Worm (Caenorhabditis elegans): ENCODE results near the gene F52F10.2.

Gene F52F10.2

ce11 chrV:1547843-1548242, at the start of gene F52F10.2:
Gene F52F10.2 (plus strand): TSS chrV:1548143.
- TF ChIP-seq him-1 (tag; optimal IDR thresholded peaks at IDR 0.05) (no peak), W03F9.2 (tag; optimal IDR thresholded peaks at IDR 0.05) (no peak), dao-5 (tag; optimal IDR thresholded peaks at IDR 0.05) (no peak)

ce11 chrV:1499140-1499539, 48.8 kb upstream of the F52F10.2 start, which contains the start of gene sru-27:
Gene sru-27 (plus strand): TSS chrV:1499440.
- TF ChIP-seq W03F9.2 (tag; optimal IDR thresholded peaks at IDR 0.05): no peak
- no peak for TF ChIP-seq him-1 (tag; optimal IDR thresholded peaks at IDR 0.05)
- TF ChIP-seq dao-5 (tag; optimal IDR thresholded peaks at IDR 0.05): no peak

ce11 chrV:1505995-1506394, 41.9 kb upstream of the F52F10.2 start, which contains the start of gene sru-28:
Gene sru-28 (plus strand): TSS chrV:1506295.
- TF ChIP-seq him-1 (tag; optimal IDR thresholded peaks at IDR 0.05) (no peak), W03F9.2 (tag; optimal IDR thresholded peaks at IDR 0.05) (no peak), dao-5 (tag; optimal IDR thresholded peaks at IDR 0.05) (no peak)

ce11 chrV:1511537-1511936, 36.4 kb upstream of the F52F10.2 start, which contains the start of gene nhr-260:
Gene nhr-260 (minus strand): TSS chrV:1511637.
- no peak for TF ChIP-seq W03F9.2 (tag; optimal IDR thresholded peaks at IDR 0.05)
- TF ChIP-seq dao-5 (tag; optimal IDR thresholded peaks at IDR 0.05): no peak
- no peak for TF ChIP-seq him-1 (tag; optimal IDR thresholded peaks at IDR 0.05)

- TF ChIP-seq dao-5 (tag; optimal IDR thresholded peaks at IDR 0.05) (no peak), W03F9.2 (tag; optimal IDR thresholded peaks at IDR 0.05) (no peak), him-1 (tag; optimal IDR thresholded peaks at IDR 0.05) (no peak)
Measured at ce11 chrV:1521845-1522244, 26.1 kb upstream of the F52F10.2 start, which contains the start of gene str-240. Gene str-240 (minus strand): TSS chrV:1521945.

ce11 chrV:1522485-1522884, 25.5 kb upstream of the F52F10.2 start, which contains the start of gene str-243:
Gene str-243 (plus strand): TSS chrV:1522785.
- TF ChIP-seq him-1 (tag; optimal IDR thresholded peaks at IDR 0.05): no peak
- TF ChIP-seq dao-5 (tag; optimal IDR thresholded peaks at IDR 0.05): no peak
- no peak for TF ChIP-seq W03F9.2 (tag; optimal IDR thresholded peaks at IDR 0.05)

ce11 chrV:1527985-1528384, 20.0 kb upstream of the F52F10.2 start, which contains the start of gene str-236:
Gene str-236 (minus strand): TSS chrV:1528085.
- TF ChIP-seq W03F9.2 (tag; optimal IDR thresholded peaks at IDR 0.05): no peak
- no peak for TF ChIP-seq dao-5 (tag; optimal IDR thresholded peaks at IDR 0.05)
- TF ChIP-seq him-1 (tag; optimal IDR thresholded peaks at IDR 0.05): no peak

- no peak for TF ChIP-seq him-1 (tag; optimal IDR thresholded peaks at IDR 0.05)
- no peak for TF ChIP-seq dao-5 (tag; optimal IDR thresholded peaks at IDR 0.05)
- no peak for TF ChIP-seq W03F9.2 (tag; optimal IDR thresholded peaks at IDR 0.05)
Measured at ce11 chrV:1531159-1531558, 16.8 kb upstream of the F52F10.2 start, which contains the start of gene K02H11.4. Gene K02H11.4 (minus strand): TSS chrV:1531259.

- TF ChIP-seq W03F9.2 (tag; optimal IDR thresholded peaks at IDR 0.05) (no peak), dao-5 (tag; optimal IDR thresholded peaks at IDR 0.05) (no peak), him-1 (tag; optimal IDR thresholded peaks at IDR 0.05) (no peak)
Measured at ce11 chrV:1532455-1532854, 15.5 kb upstream of the F52F10.2 start.

ce11 chrV:1534315-1534714, 13.6 kb upstream of the F52F10.2 start, which contains the start of gene trx-5:
Gene trx-5 (minus strand): TSS chrV:1534415.
- TF ChIP-seq W03F9.2 (tag; optimal IDR thresholded peaks at IDR 0.05) (no peak), him-1 (tag; optimal IDR thresholded peaks at IDR 0.05) (no peak), dao-5 (tag; optimal IDR thresholded peaks at IDR 0.05) (no peak)

ce11 chrV:1536979-1537378, 11.0 kb upstream of the F52F10.2 start, which contains the start of gene K02H11.9:
Gene K02H11.9 (minus strand): TSS chrV:1537079.
- TF ChIP-seq dao-5 (tag; optimal IDR thresholded peaks at IDR 0.05): no peak
- no peak for TF ChIP-seq W03F9.2 (tag; optimal IDR thresholded peaks at IDR 0.05)

- TF ChIP-seq dao-5 (tag; optimal IDR thresholded peaks at IDR 0.05) (no peak), him-1 (tag; optimal IDR thresholded peaks at IDR 0.05) (no peak), W03F9.2 (tag; optimal IDR thresholded peaks at IDR 0.05) (no peak)
Measured at ce11 chrV:1538842-1539241, 9.1 kb upstream of the F52F10.2 start.

ce11 chrV:1540249-1540648, 7.7 kb upstream of the F52F10.2 start:
- TF ChIP-seq him-1 (tag; optimal IDR thresholded peaks at IDR 0.05) (no peak), W03F9.2 (tag; optimal IDR thresholded peaks at IDR 0.05) (no peak), dao-5 (tag; optimal IDR thresholded peaks at IDR 0.05) (no peak)

ce11 chrV:1541786-1542185, 6.2 kb upstream of the F52F10.2 start, which contains the start of gene oac-31:
Gene oac-31 (minus strand): TSS chrV:1541886.
- TF ChIP-seq W03F9.2 (tag; optimal IDR thresholded peaks at IDR 0.05) (no peak), him-1 (tag; optimal IDR thresholded peaks at IDR 0.05) (no peak), dao-5 (tag; optimal IDR thresholded peaks at IDR 0.05) (no peak)

- TF ChIP-seq dao-5 (tag; optimal IDR thresholded peaks at IDR 0.05) (no peak), W03F9.2 (tag; optimal IDR thresholded peaks at IDR 0.05) (no peak), him-1 (tag; optimal IDR thresholded peaks at IDR 0.05) (no peak)
Measured at ce11 chrV:1545694-1546093, 2.2 kb upstream of the F52F10.2 start, which contains the start of gene oac-32. Gene oac-32 (minus strand): TSS chrV:1545783.
